Fruit fly (Drosophila melanogaster) whole organism, adult: ENCODE measurements around the gene Grl36b.

Experiments
- CG11617 ChIP-seq: fragments of 200-800 bp; sonication (Bioruptor generic); optimal IDR thresholded peaks from 2 replicates; lab custom pipeline; 2017; ENCODE audit warnings: mild to moderate bottlenecking, missing biosample characterization, missing genetic modification reagents, missing genetic modification characterization
- CG12768 ChIP-seq: fragments of 200-800 bp; sonication (Bioruptor generic); optimal IDR thresholded peaks from 2 replicates; lab custom pipeline; 2017; ENCODE audit warnings: missing biosample characterization, missing genetic modification characterization, mild to moderate bottlenecking, moderate library complexity, missing genetic modification reagents
- CG14711 ChIP-seq: fragments of 200-800 bp; sonication (Bioruptor generic); optimal IDR thresholded peaks from 2 replicates; lab custom pipeline; 2018; ENCODE audit warnings: missing biosample characterization, mild to moderate bottlenecking, missing genetic modification characterization, moderate library complexity
- CG1620 ChIP-seq: fragments of 200-800 bp; sonication (Bioruptor generic); optimal IDR thresholded peaks from 2 replicates; lab custom pipeline; 2016; ENCODE audit warnings: missing biosample characterization, missing genetic modification characterization
- CG33017 ChIP-seq: fragments of 200-800 bp; sonication (Bioruptor generic); optimal IDR thresholded peaks from 2 replicates; lab custom pipeline; 2018; ENCODE audit warnings: missing biosample characterization, mild to moderate bottlenecking, missing genetic modification characterization, moderate library complexity
- CG7045 ChIP-seq: fragments of 200-800 bp; sonication (Bioruptor generic); optimal IDR thresholded peaks from 2 replicates; lab custom pipeline; 2017; ENCODE audit warnings: missing biosample characterization, mild to moderate bottlenecking, missing genetic modification characterization
- CG7101 ChIP-seq: fragments of 200-800 bp; sonication (Bioruptor generic); optimal IDR thresholded peaks from 2 replicates; lab custom pipeline; 2018; ENCODE audit warnings: missing biosample characterization, mild to moderate bottlenecking, missing genetic modification characterization, moderate library complexity
- Clk ChIP-seq: fragments of 200-800 bp; sonication (Bioruptor generic); optimal IDR thresholded peaks from 2 replicates; lab custom pipeline; 2017; ENCODE audit warnings: missing biosample characterization, missing genetic modification characterization
- Crg-1 ChIP-seq: fragments of 200-800 bp; sonication (Bioruptor generic); optimal IDR thresholded peaks from 2 replicates; lab custom pipeline; 2016; ENCODE audit warnings: missing biosample characterization, missing genetic modification characterization
- Hr96 ChIP-seq: fragments of 200-800 bp; sonication (Bioruptor generic); optimal IDR thresholded peaks from 2 replicates; lab custom pipeline; 2016; ENCODE audit warnings: missing biosample characterization, missing genetic modification characterization
- Mnt ChIP-seq: fragments of 200-800 bp; sonication (Bioruptor generic); optimal IDR thresholded peaks from 2 replicates; lab custom pipeline; 2016; ENCODE audit warnings: missing biosample characterization, mild to moderate bottlenecking, missing genetic modification characterization
- bab1 ChIP-seq: fragments of 200-800 bp; sonication (Bioruptor generic); optimal IDR thresholded peaks from 3 replicates; lab custom pipeline; 2019; ENCODE audit warnings: missing biosample characterization, mild to moderate bottlenecking, missing genetic modification characterization, moderate library complexity
- cic ChIP-seq: fragments of 200-800 bp; sonication (Bioruptor generic); optimal IDR thresholded peaks from 2 replicates; lab custom pipeline; 2017; ENCODE audit warnings: missing biosample characterization, mild to moderate bottlenecking, missing genetic modification characterization, moderate library complexity
- cnc ChIP-seq, 2 experiments: fragments of >200 bp; optimal IDR thresholded peaks; 2 replicates each; lab custom pipeline; 2017
- kay ChIP-seq: fragments of 200-800 bp; sonication (Bioruptor generic); peaks from one replicate; lab custom pipeline; 2016; ENCODE audit warnings: missing biosample characterization, missing genetic modification characterization, borderline replicate concordance
- pad ChIP-seq: fragments of 200-800 bp; sonication (Bioruptor generic); optimal IDR thresholded peaks from 3 replicates; lab custom pipeline; 2017; ENCODE audit warnings: missing biosample characterization, missing genetic modification characterization, mild to moderate bottlenecking, moderate library complexity, missing genetic modification reagents
- tj ChIP-seq: fragments of 200-800 bp; sonication (Bioruptor generic); optimal IDR thresholded peaks from 3 replicates; lab custom pipeline; 2017; ENCODE audit warnings: missing biosample characterization, mild to moderate bottlenecking, missing genetic modification characterization, moderate library complexity
- toe ChIP-seq: fragments of 200-800 bp; sonication (Bioruptor generic); optimal IDR thresholded peaks from 2 replicates; lab custom pipeline; 2016; ENCODE audit warnings: missing biosample characterization, missing genetic modification characterization

Grl36b gene

dm6 chr2L:18091705-18092104 is 33.8 kb downstream of the Grl36b start:
- TF ChIP-seq CG33017 (no peak), bab1 (GFP tag; lab: Kevin White, UChicago) (no peak), cic (GFP tag; lab: Kevin White, UChicago) (no peak), pad (GFP tag; lab: Kevin White, UChicago) (no peak)

dm6 chr2L:18083956-18084355 is 41.6 kb downstream of the Grl36b start, which contains the start of gene CG31741:
TSS of gene CG31741 (plus strand) at chr2L:18084256.
- TF ChIP-seq CG1620 (GFP tag; lab: Kevin White, UChicago), result no peak
- TF ChIP-seq CG12768 (GFP tag; lab: Kevin White, UChicago), result no peak
- no peak for TF ChIP-seq cnc (optimal IDR thresholded peaks at IDR 0.05; lab: Kevin White, UChicago)
- no peak for TF ChIP-seq CG33017
- no peak for TF ChIP-seq CG7045 (GFP tag; lab: Kevin White, UChicago)
- no peak for TF ChIP-seq Hr96
- no peak for TF ChIP-seq toe (GFP tag; lab: Kevin White, UChicago)
- no peak for TF ChIP-seq tj (GFP tag; lab: Kevin White, UChicago)
- TF ChIP-seq kay (GFP tag; lab: Kevin White, UChicago), result no peak
- TF ChIP-seq CG11617 (GFP tag; lab: Kevin White, UChicago), result no peak
- no peak for TF ChIP-seq Mnt (GFP tag; lab: Kevin White, UChicago)
- no peak for TF ChIP-seq Clk (GFP tag; lab: Kevin White, UChicago)
- TF ChIP-seq Crg-1, result no peak
- no peak for TF ChIP-seq CG14711 (tag; lab: Kevin White, UChicago)
- TF ChIP-seq bab1 (GFP tag; lab: Kevin White, UChicago), result no peak

- TF ChIP-seq Clk (GFP tag; lab: Kevin White, UChicago) (no peak), Crg-1 (no peak), kay (GFP tag; lab: Kevin White, UChicago) (no peak), pad (GFP tag; lab: Kevin White, UChicago) (no peak), CG7045 (GFP tag; lab: Kevin White, UChicago) (no peak), Hr96 (no peak), CG14711 (tag; lab: Kevin White, UChicago) (no peak), cnc (optimal IDR thresholded peaks at IDR 0.05; lab: Kevin White, UChicago) (no peak)
Measured at dm6 chr2L:18081328-18081727, 44.2 kb downstream of the Grl36b start, which contains the start of gene ninaD. TSS of gene ninaD (plus strand) at chr2L:18081628.

DNA sequence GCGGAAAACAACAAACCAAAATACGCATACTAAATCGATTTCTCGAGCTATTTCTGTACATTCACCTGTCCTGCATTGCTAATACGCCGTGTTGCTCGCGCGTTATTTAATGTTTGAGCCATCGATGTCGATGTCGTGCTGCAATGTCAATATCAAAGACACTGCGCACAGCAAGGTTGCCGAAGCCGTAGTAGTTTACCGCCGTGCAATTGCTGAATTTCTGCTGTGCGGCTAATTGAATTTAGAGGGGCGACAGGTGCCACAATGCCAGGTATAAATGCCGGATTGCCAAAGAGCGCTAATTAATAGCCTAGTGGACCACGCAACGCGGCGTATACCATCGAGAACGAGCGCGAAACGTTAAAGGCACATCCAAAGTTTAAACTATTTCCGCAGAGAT is 47.6 kb downstream of the Grl36b start, which contains the start of gene Arr1:
Arr1 (plus strand) TSS at position 301 of the 400 bp plus-strand sequence.
- TF ChIP-seq CG33017 (no peak), CG12768 (GFP tag; lab: Kevin White, UChicago) (no peak), Hr96 (no peak), CG7101 (tag; lab: Kevin White, UChicago) (no peak), cic (GFP tag; lab: Kevin White, UChicago) (no peak), bab1 (GFP tag; lab: Kevin White, UChicago) (no peak), Crg-1 (no peak), pad (GFP tag; lab: Kevin White, UChicago) (no peak)
